Worm (Caenorhabditis elegans) whole organism, L1 larva: ENCODE results near the gene sod-5.

Experiments used
- C34B4.2 ChIP-seq: sonication (generic microtip); optimal IDR thresholded peaks from 2 replicates; lab custom pipeline; 2017; ENCODE audit warnings: mild to moderate bottlenecking, missing genetic modification characterization, missing compliant biosample characterization
- F16B12.6 ChIP-seq: fragments of 150-350 bp; optimal IDR thresholded peaks from 2 replicates; lab custom pipeline; 2014; ENCODE audit warnings: missing biosample characterization, missing genetic modification characterization
- alr-1 ChIP-seq: fragments of 200-800 bp; sonication (Bioruptor generic); optimal IDR thresholded peaks from 2 replicates; lab custom pipeline; 2018; ENCODE audit warnings: borderline replicate concordance, mild to moderate bottlenecking, missing genetic modification characterization, missing compliant biosample characterization
- aly-2 ChIP-seq: fragments of 150-350 bp; optimal IDR thresholded peaks from 2 replicates; lab custom pipeline; 2014; ENCODE audit warnings: missing biosample characterization, missing genetic modification characterization
- blmp-1 ChIP-seq: fragments of 150-350 bp; optimal IDR thresholded peaks from 2 replicates; lab custom pipeline; 2014; ENCODE audit warnings: missing biosample characterization, missing genetic modification characterization
- ceh-63 ChIP-seq: fragments of 200-800 bp; sonication (Bioruptor generic); optimal IDR thresholded peaks from 2 replicates; lab custom pipeline; 2018; ENCODE audit warnings: mild to moderate bottlenecking, missing genetic modification characterization, missing compliant biosample characterization
- ceh-90 ChIP-seq: sonication (generic microtip); optimal IDR thresholded peaks from 2 replicates; lab custom pipeline; 2016; ENCODE audit warnings: missing genetic modification characterization, missing compliant biosample characterization
- egl-27 ChIP-seq, 2 experiments: fragments of 150-350 bp in 1 of 2; sonication (generic microtip); optimal IDR thresholded peaks; 3 replicates each; lab custom pipeline; 2017 to 2018; ENCODE audit warnings: missing biosample characterization in 2 of 2, missing genetic modification characterization in 2 of 2, missing genetic modification reagents in 2 of 2
- elt-3 ChIP-seq, 6 experiments: fragments of 150-350 bp in 1 of 6; sonication (generic microtip); optimal IDR thresholded peaks; 2 replicates each; lab custom pipeline; 2017 to 2018; ENCODE audit warnings: missing biosample characterization in 6 of 6, missing genetic modification characterization in 6 of 6, inconsistent platforms in 1 of 6
- fkh-10 ChIP-seq: sonication (generic microtip); optimal IDR thresholded peaks from 2 replicates; lab custom pipeline; 2017; ENCODE audit warnings: missing biosample characterization, missing genetic modification reagents, missing genetic modification characterization
- fkh-8 ChIP-seq: sonication (generic microtip); optimal IDR thresholded peaks from 2 replicates; lab custom pipeline; 2016; ENCODE audit warnings: mild to moderate bottlenecking, missing genetic modification characterization, missing compliant biosample characterization
- fos-1 ChIP-seq: fragments of 150-350 bp; optimal IDR thresholded peaks from 2 replicates; lab custom pipeline; 2014; ENCODE audit warnings: missing biosample characterization, missing genetic modification characterization
- grh-1 ChIP-seq: fragments of 200-800 bp; sonication (Bioruptor generic); IDR thresholded peaks from 2 replicates; pipeline ENCODE4 v1.3.6; 2022; ENCODE audit warnings: missing genetic modification reagents, missing genetic modification characterization, missing compliant biosample characterization
- hlh-4 ChIP-seq: sonication (generic microtip); optimal IDR thresholded peaks from 2 replicates; lab custom pipeline; 2016; ENCODE audit warnings: mild to moderate bottlenecking, missing genetic modification characterization, missing compliant biosample characterization
- hpl-2 ChIP-seq: fragments of 150-350 bp; optimal IDR thresholded peaks from 2 replicates; lab custom pipeline; 2014; ENCODE audit warnings: missing biosample characterization, missing genetic modification reagents, missing genetic modification characterization
- irx-1 ChIP-seq: sonication (generic microtip); optimal IDR thresholded peaks from 2 replicates; lab custom pipeline; 2016; ENCODE audit warnings: missing genetic modification characterization, missing compliant biosample characterization
- isw-1 ChIP-seq: fragments of 200-800 bp; sonication (Bioruptor generic); IDR thresholded peaks from 2 replicates; pipeline ENCODE4 v1.3.6; 2022; ENCODE audit warnings: missing genetic modification characterization, missing compliant biosample characterization
- jun-1 ChIP-seq: fragments of 150-350 bp; optimal IDR thresholded peaks from 2 replicates; lab custom pipeline; 2014; ENCODE audit warnings: missing biosample characterization, missing genetic modification reagents, missing genetic modification characterization
- lin-14 ChIP-seq: fragments of 200-800 bp; sonication (Bioruptor generic); optimal IDR thresholded peaks from 2 replicates; lab custom pipeline; 2018; ENCODE audit warnings: mild to moderate bottlenecking, missing genetic modification characterization, moderate library complexity, missing compliant biosample characterization
- lin-15B ChIP-seq: fragments of 150-350 bp; sonication (generic microtip); optimal IDR thresholded peaks from 3 replicates; lab custom pipeline; 2014; ENCODE audit warnings: missing biosample characterization, missing genetic modification characterization
- lin-35 ChIP-seq, 2 experiments: fragments of 150-350 bp; optimal IDR thresholded peaks; 2 replicates each; lab custom pipeline; 2014; ENCODE audit warnings: missing biosample characterization in 2 of 2, missing genetic modification characterization in 2 of 2, missing genetic modification reagents in 2 of 2
- lin-39 ChIP-seq: fragments of 150-350 bp; optimal IDR thresholded peaks from 2 replicates; lab custom pipeline; 2014; ENCODE audit warnings: missing biosample characterization, missing genetic modification reagents, missing genetic modification characterization
- mab-9 ChIP-seq: fragments of 200-800 bp; sonication (Bioruptor generic); IDR thresholded peaks from 2 replicates; pipeline ENCODE4 v1.3.6; 2022; ENCODE audit warnings: missing genetic modification reagents, missing genetic modification characterization, missing compliant biosample characterization
- mdl-1 ChIP-seq, 2 experiments: fragments of 150-350 bp; optimal IDR thresholded peaks; 2 replicates each; lab custom pipeline; 2014 to 2017; ENCODE audit warnings: missing biosample characterization in 2 of 2, missing genetic modification characterization in 2 of 2, inconsistent platforms in 1 of 2
- mef-2 ChIP-seq: fragments of 150-350 bp; optimal IDR thresholded peaks from 2 replicates; lab custom pipeline; 2014; ENCODE audit warnings: missing biosample characterization, missing genetic modification characterization
- nhr-11 ChIP-seq: fragments of 150-350 bp; optimal IDR thresholded peaks from 2 replicates; lab custom pipeline; 2014; ENCODE audit warnings: missing biosample characterization, missing genetic modification characterization
- nhr-20 ChIP-seq: sonication (generic microtip); optimal IDR thresholded peaks from 2 replicates; lab custom pipeline; 2016; ENCODE audit warnings: mild to moderate bottlenecking, missing genetic modification characterization, missing compliant biosample characterization
- nhr-237 ChIP-seq: fragments of 150-350 bp; optimal IDR thresholded peaks from 2 replicates; lab custom pipeline; 2014; ENCODE audit warnings: missing biosample characterization, missing genetic modification characterization
- nhr-28 ChIP-seq: fragments of 150-350 bp; optimal IDR thresholded peaks from 2 replicates; lab custom pipeline; 2014; ENCODE audit warnings: missing biosample characterization, missing genetic modification characterization
- nhr-71 ChIP-seq: sonication (generic microtip); optimal IDR thresholded peaks from 2 replicates; lab custom pipeline; 2016; ENCODE audit warnings: mild to moderate bottlenecking, missing genetic modification characterization, moderate library complexity, missing compliant biosample characterization
- nhr-85 ChIP-seq: sonication (generic microtip); peaks from one replicate; lab custom pipeline; 2016; ENCODE audit warnings: missing genetic modification characterization, inconsistent platforms, missing compliant biosample characterization
- pag-3 ChIP-seq: sonication (generic microtip); optimal IDR thresholded peaks from 2 replicates; lab custom pipeline; 2017; ENCODE audit warnings: missing genetic modification characterization, mild to moderate bottlenecking, missing compliant biosample characterization, antibody characterized with exemption, borderline replicate concordance; ENCODE audit not compliant: insufficient read depth
- pqm-1 ChIP-seq: sonication (generic microtip); optimal IDR thresholded peaks from 3 replicates; lab custom pipeline; 2017; ENCODE audit warnings: missing biosample characterization, missing genetic modification characterization
- skn-1 ChIP-seq: fragments of 150-350 bp; optimal IDR thresholded peaks from 2 replicates; lab custom pipeline; 2014; ENCODE audit warnings: missing biosample characterization, missing genetic modification characterization
- snu-23 ChIP-seq: sonication (generic microtip); optimal IDR thresholded peaks from 2 replicates; lab custom pipeline; 2016; ENCODE audit warnings: missing genetic modification characterization, missing compliant biosample characterization
- sox-4 ChIP-seq: sonication (generic microtip); optimal IDR thresholded peaks from 2 replicates; lab custom pipeline; 2016; ENCODE audit warnings: missing genetic modification characterization, missing compliant biosample characterization
- tlp-1 ChIP-seq: fragments of 150-350 bp; optimal IDR thresholded peaks from 2 replicates; lab custom pipeline; 2014; ENCODE audit warnings: missing biosample characterization, missing genetic modification characterization
- unc-130 ChIP-seq: fragments of 150-350 bp; optimal IDR thresholded peaks from 2 replicates; lab custom pipeline; 2017; ENCODE audit warnings: missing biosample characterization, missing genetic modification characterization, inconsistent platforms
- zag-1 ChIP-seq: fragments of 150-350 bp; optimal IDR thresholded peaks from 2 replicates; lab custom pipeline; 2014; ENCODE audit warnings: missing biosample characterization, missing genetic modification characterization
- zip-4 ChIP-seq: fragments of 200-800 bp; sonication (Bioruptor generic); optimal IDR thresholded peaks from 2 replicates; lab custom pipeline; 2018; ENCODE audit warnings: mild to moderate bottlenecking, missing genetic modification characterization, moderate library complexity, missing compliant biosample characterization
- ztf-4 ChIP-seq: fragments of 150-350 bp; optimal IDR thresholded peaks from 2 replicates; lab custom pipeline; 2014; ENCODE audit warnings: missing biosample characterization, missing genetic modification characterization

Gene sod-5

DNA sequence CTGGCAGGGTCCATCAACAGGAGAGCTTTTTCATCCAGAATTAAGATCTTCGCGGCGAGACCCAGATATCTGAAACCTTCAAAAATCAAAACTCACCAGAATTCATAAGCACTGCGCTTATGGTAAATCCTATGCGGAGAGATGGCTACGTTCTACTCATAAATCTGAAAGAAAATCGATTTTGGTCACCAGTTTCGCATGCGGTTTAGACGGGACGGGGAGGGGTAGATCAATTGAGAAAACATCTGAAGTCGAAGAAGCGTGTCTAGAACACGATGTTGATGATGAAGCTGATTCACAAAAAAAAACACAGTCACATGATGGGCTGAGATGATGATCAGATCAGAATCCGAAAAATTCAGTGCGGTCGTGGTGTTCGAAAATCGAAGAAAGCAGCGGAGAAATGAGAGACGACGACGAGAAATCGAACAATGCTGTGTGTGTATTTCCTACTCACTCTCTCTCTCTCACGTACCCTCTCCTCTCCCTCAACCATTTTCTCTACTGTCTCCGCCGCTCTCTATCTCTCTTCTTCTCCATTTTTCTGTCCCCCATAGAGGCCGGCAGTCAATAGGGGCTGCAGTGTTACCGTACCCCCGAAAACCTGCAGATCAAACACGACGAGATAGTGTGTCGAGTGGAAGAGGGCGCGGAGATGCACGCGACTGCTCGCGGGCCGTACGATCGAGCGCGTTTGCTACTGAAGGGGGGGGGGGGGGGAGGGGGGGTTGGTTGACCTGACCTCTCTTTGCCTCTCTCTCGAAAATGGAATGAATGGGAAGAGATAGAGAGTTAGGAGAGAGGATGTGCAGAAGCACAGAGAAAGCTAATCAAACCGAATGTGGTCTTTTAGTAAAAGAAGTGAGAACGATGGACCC, 40.9 kb upstream of the sod-5 start, which contains the start of gene ntl-2 (continued):
- TF ChIP-seq jun-1 (tag; lab: Kevin White, UChicago) (peak; percentile 95), fkh-8 (tag; lab: Kevin White, UChicago) (peak; percentile 99), nhr-11 (tag; lab: Kevin White, UChicago) (peak; percentile 79), fkh-10 (GFP tag; lab: Kevin White, UChicago) (peak; percentile 88), lin-39 (tag; lab: Kevin White, UChicago) (peak; percentile 77), aly-2 (tag; lab: Kevin White, UChicago) (peak; percentile 37), hlh-4 (no peak), C34B4.2 (tag; lab: Kevin White, UChicago) (peak; percentile 70), sox-4 (peak; percentile 73)

DNA sequence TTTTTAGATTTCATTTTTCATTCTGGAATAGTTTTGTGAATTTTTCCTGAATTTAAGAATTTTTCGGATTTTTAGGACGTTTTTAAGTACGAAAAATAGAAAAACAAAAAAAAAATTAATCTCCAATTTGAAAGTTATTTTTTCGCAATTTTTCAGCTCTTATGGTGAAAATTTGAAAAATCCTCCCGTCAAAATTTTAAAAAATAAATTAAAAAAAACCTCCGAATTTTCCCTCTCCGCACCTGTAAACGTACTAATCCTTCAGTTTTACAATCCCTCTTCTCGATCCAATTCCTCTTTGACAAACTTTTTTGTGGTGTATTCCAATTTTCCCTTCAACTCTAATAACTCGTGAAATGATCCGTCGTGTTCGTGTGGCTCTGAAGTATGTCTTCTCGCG, 39.2 kb upstream of the sod-5 start, which contains the start of gene B0286.1:
TSS of gene B0286.1 (plus strand) at position 301 of the 400 bp plus-strand sequence.
- no peak for TF ChIP-seq pqm-1 (tag; lab: Kevin White, UChicago)
- no peak for TF ChIP-seq nhr-237 (tag; lab: Kevin White, UChicago)
- TF ChIP-seq skn-1 (tag; lab: Kevin White, UChicago) = no peak
- no peak for TF ChIP-seq fkh-10 (GFP tag; lab: Kevin White, UChicago)
- no peak for TF ChIP-seq aly-2 (tag; lab: Kevin White, UChicago)
- no peak for TF ChIP-seq sox-4

DNA sequence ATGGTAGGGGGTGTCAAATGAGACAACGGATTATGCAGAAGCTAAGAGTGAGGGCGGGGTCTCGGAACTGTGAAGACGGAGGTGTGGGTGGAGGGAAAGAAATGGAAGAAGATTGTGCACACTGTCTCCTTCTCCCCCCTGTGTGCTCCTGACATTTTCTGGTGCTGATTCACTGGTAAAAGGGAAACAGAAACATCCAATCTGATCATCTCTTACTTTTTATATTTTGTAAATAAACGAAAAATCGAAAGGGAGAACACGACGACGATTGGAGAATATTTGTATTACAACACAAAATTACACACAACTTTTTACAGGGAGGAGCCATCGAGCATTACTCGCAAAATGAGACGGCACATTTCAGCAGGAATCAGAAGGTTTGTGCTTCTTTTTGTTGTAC, 34.1 kb upstream of the sod-5 start, which contains the start of gene fkh-6:
TSS of gene fkh-6 (minus strand) at position 101 of the 400 bp plus-strand sequence.
- no peak for TF ChIP-seq ceh-90 (tag; lab: Kevin White, UChicago)
- no peak for TF ChIP-seq nhr-28 (tag; lab: Kevin White, UChicago)
- no peak for TF ChIP-seq tlp-1
- no peak for TF ChIP-seq pag-3 (tag; lab: Kevin White, UChicago)
- TF ChIP-seq lin-35 (GFP tag; optimal IDR thresholded peaks at IDR 0.05; lab: Kevin White, UChicago) = no peak
- TF ChIP-seq, all 84 proteins: peak for 0

DNA sequence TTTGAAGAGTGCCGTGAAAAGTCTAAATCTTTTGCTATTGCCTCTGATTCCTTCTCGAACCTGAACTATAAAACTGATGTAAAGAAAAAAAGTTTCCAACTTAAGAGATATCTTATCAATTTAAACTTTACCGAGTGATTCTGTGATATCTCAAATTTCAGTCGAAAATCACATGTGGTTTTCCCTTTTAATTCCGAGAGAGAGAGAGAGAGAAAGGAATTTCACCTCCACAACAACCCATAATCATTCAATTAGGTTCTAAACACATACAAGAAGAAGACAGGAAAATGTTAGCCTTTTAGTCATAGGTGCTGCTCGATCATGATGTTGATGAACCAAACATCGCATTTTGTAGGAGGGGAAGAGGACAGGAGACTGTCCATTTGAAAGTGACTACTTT, 26.4 kb upstream of the sod-5 start:
- TF ChIP-seq alr-1 (tag; lab: Kevin White, UChicago) (no peak), lin-14 (GFP tag; lab: Kevin White, UChicago) (peak; percentile 52), egl-27 (tag; optimal IDR thresholded peaks at IDR 0.05; lab: Kevin White, UChicago) (no peak), ztf-4 (tag; lab: Kevin White, UChicago) (no peak), grh-1 (no peak), ceh-63 (GFP tag; lab: Kevin White, UChicago) (no peak), lin-15B (tag; lab: Kevin White, UChicago) (no peak), nhr-20 (peak; percentile 26), mdl-1 (tag; optimal IDR thresholded peaks at IDR 0.05; lab: Kevin White, UChicago) (no peak), unc-130 (tag; lab: Kevin White, UChicago) (no peak), zag-1 (tag; lab: Kevin White, UChicago) (no peak), lin-35 (GFP tag; optimal IDR thresholded peaks at IDR 0.05; lab: Kevin White, UChicago) (peak in 1 of 2 experiments; percentile 5), zip-4 (GFP tag; lab: Kevin White, UChicago) (no peak), fkh-8 (tag; lab: Kevin White, UChicago) (no peak), mef-2 (tag; lab: Kevin White, UChicago) (no peak), elt-3 (tag; optimal IDR thresholded peaks at IDR 0.05; lab: Kevin White, UChicago) (peak in 5 of 6 experiments; percentile 5 to 90 (median 76)), F16B12.6 (no peak), fkh-10 (GFP tag; lab: Kevin White, UChicago) (no peak), blmp-1 (tag; lab: Kevin White, UChicago) (peak; percentile 74), fos-1 (no peak), snu-23 (GFP tag; lab: Kevin White, UChicago) (peak; percentile 39), irx-1 (tag; lab: Kevin White, UChicago) (no peak), hpl-2 (no peak), nhr-11 (tag; lab: Kevin White, UChicago) (no peak), isw-1 (GFP tag; lab: Robert Waterston, UW) (no peak), nhr-85 (peak; percentile 86), mab-9 (no peak), nhr-71 (peak; percentile 39)
